Fruit fly (Drosophila melanogaster) whole organism, embryonic: ENCODE results near the gene CG13002.

Experiments used
- B-H2 ChIP-seq: fragments of 200-800 bp; sonication (Bioruptor generic); optimal IDR thresholded peaks from 2 replicates; lab custom pipeline; 2018; ENCODE audit warnings: missing biosample characterization, mild to moderate bottlenecking, missing genetic modification characterization
- BEAF-32 ChIP-seq: fragments of 200-800 bp; sonication (Bioruptor generic); optimal IDR thresholded peaks from 3 replicates; lab custom pipeline; 2017; ENCODE audit warnings: missing biosample characterization, missing genetic modification characterization, mild to moderate bottlenecking, moderate library complexity, missing genetic modification reagents
- CG10274 ChIP-seq: fragments of 200-800 bp; sonication (Bioruptor generic); optimal IDR thresholded peaks from 3 replicates; lab custom pipeline; 2017; ENCODE audit warnings: missing biosample characterization, mild to moderate bottlenecking, missing genetic modification characterization
- CG11247 ChIP-seq: fragments of 200-800 bp; sonication (Bioruptor generic); IDR thresholded peaks from 2 replicates; pipeline ENCODE4 v1.3.6; 2022; ENCODE audit warnings: missing biosample characterization, missing genetic modification characterization
- CG11560 ChIP-seq: fragments of 200-800 bp; sonication (Bioruptor generic); IDR thresholded peaks from 3 replicates; pipeline ENCODE4 v1.3.6; 2022; ENCODE audit warnings: missing biosample characterization, missing genetic modification characterization
- CG1233 ChIP-seq: fragments of 200-800 bp; sonication (Bioruptor generic); optimal IDR thresholded peaks from 4 replicates; lab custom pipeline; 2018; ENCODE audit warnings: missing biosample characterization, mild to moderate bottlenecking, missing genetic modification characterization
- CG13287 ChIP-seq: fragments of 200-800 bp; sonication (Bioruptor generic); IDR thresholded peaks from 2 replicates; pipeline ENCODE4 v1.3.6; 2022; ENCODE audit warnings: missing biosample characterization, missing genetic modification characterization; ENCODE audit not compliant: partially characterized antibody
- CG14441 ChIP-seq: fragments of 200-800 bp; sonication (Bioruptor generic); IDR thresholded peaks from 2 replicates; pipeline ENCODE4 v1.3.6; 2022; ENCODE audit warnings: missing biosample characterization, missing genetic modification characterization
- CG1529 ChIP-seq: fragments of 200-800 bp; sonication (Bioruptor generic); optimal IDR thresholded peaks from 3 replicates; lab custom pipeline; 2018; ENCODE audit warnings: missing biosample characterization, missing genetic modification characterization
- CG15479 ChIP-seq: fragments of 200-800 bp; sonication (Bioruptor generic); optimal IDR thresholded peaks from 3 replicates; lab custom pipeline; 2019; ENCODE audit warnings: missing biosample characterization, mild to moderate bottlenecking, missing genetic modification characterization, moderate library complexity
- CG15696 ChIP-seq: fragments of 200-800 bp; sonication (Bioruptor generic); optimal IDR thresholded peaks from 2 replicates; lab custom pipeline; 2019; ENCODE audit warnings: missing biosample characterization, mild to moderate bottlenecking, missing genetic modification characterization, moderate library complexity
- CG18011 ChIP-seq: fragments of 200-800 bp; sonication (Bioruptor generic); optimal IDR thresholded peaks from 2 replicates; lab custom pipeline; 2017; ENCODE audit warnings: missing biosample characterization, missing genetic modification characterization, mild to moderate bottlenecking, moderate library complexity, missing genotype
- CG18262 ChIP-seq: fragments of 200-800 bp; optimal IDR thresholded peaks from 3 replicates; lab custom pipeline; 2019; ENCODE audit warnings: missing biosample characterization, mild to moderate bottlenecking, missing genetic modification characterization, moderate library complexity
- CG2678 ChIP-seq: fragments of 200-800 bp; sonication (Bioruptor generic); optimal IDR thresholded peaks from 3 replicates; lab custom pipeline; 2019; ENCODE audit warnings: missing biosample characterization, mild to moderate bottlenecking, missing genetic modification characterization, moderate library complexity
- CG31441 ChIP-seq: fragments of 200-800 bp; sonication (Bioruptor generic); IDR thresholded peaks from 2 replicates; pipeline ENCODE4 v1.3.6; 2022; ENCODE audit warnings: missing biosample characterization, missing genetic modification characterization
- CG34376 ChIP-seq: fragments of 200-800 bp; sonication (Bioruptor generic); optimal IDR thresholded peaks from 2 replicates; lab custom pipeline; 2018; ENCODE audit warnings: missing biosample characterization, mild to moderate bottlenecking, missing genetic modification characterization
- CG4424 ChIP-seq: fragments of 200-800 bp; sonication (Bioruptor generic); optimal IDR thresholded peaks from 3 replicates; lab custom pipeline; 2016; ENCODE audit warnings: missing biosample characterization, missing genetic modification characterization
- CG4854 ChIP-seq: fragments of 200-800 bp; sonication (Bioruptor generic); optimal IDR thresholded peaks from 2 replicates; lab custom pipeline; 2016; ENCODE audit warnings: missing biosample characterization, missing genetic modification characterization, inconsistent platforms
- CG6791 ChIP-seq: fragments of 200-800 bp; sonication (Bioruptor generic); IDR thresholded peaks from 3 replicates; pipeline ENCODE4 v1.3.6; 2022; ENCODE audit warnings: missing biosample characterization, missing genetic modification characterization; ENCODE audit not compliant: partially characterized antibody
- CG6854 ChIP-seq: fragments of 200-800 bp; sonication (Bioruptor generic); optimal IDR thresholded peaks from 3 replicates; lab custom pipeline; 2017; ENCODE audit warnings: missing biosample characterization, mild to moderate bottlenecking, missing genetic modification characterization
- CG9215 ChIP-seq: fragments of 200-800 bp; sonication (Bioruptor generic); IDR thresholded peaks from 2 replicates; pipeline ENCODE4 v1.3.6; 2022; ENCODE audit warnings: missing biosample characterization, missing genetic modification characterization
- Dip2 ChIP-seq: fragments of 200-800 bp; sonication (Bioruptor generic); IDR thresholded peaks from 2 replicates; pipeline ENCODE4 v1.3.6; 2022; ENCODE audit warnings: missing biosample characterization, missing genetic modification characterization
- Dp ChIP-seq: fragments of 200-800 bp; sonication (Bioruptor generic); optimal IDR thresholded peaks from 2 replicates; lab custom pipeline; 2018; ENCODE audit warnings: missing biosample characterization, mild to moderate bottlenecking, missing genetic modification characterization, moderate library complexity
- Fer1 ChIP-seq: fragments of 200-800 bp; sonication (Bioruptor generic); optimal IDR thresholded peaks from 2 replicates; lab custom pipeline; 2017; ENCODE audit warnings: missing biosample characterization, mild to moderate bottlenecking, missing genetic modification characterization
- HLH4C ChIP-seq: fragments of 200-800 bp; sonication (Bioruptor generic); IDR thresholded peaks from 3 replicates; pipeline ENCODE4 v1.3.6; 2022; ENCODE audit warnings: missing biosample characterization, missing genetic modification characterization; ENCODE audit not compliant: partially characterized antibody
- Max ChIP-seq: fragments of 200-800 bp; sonication (Bioruptor generic); optimal IDR thresholded peaks from 2 replicates; lab custom pipeline; 2016; ENCODE audit warnings: missing biosample characterization, mild to moderate bottlenecking, missing genetic modification characterization
- NfI ChIP-seq: fragments of 200-800 bp; sonication (Bioruptor generic); optimal IDR thresholded peaks from 3 replicates; lab custom pipeline; 2018; ENCODE audit warnings: missing biosample characterization, mild to moderate bottlenecking, missing genetic modification characterization, moderate library complexity
- Oaz ChIP-seq: fragments of 200-800 bp; sonication (Bioruptor generic); IDR thresholded peaks from 2 replicates; pipeline ENCODE4 v1.3.6; 2022; ENCODE audit warnings: missing biosample characterization, missing genetic modification characterization
- Ssrp ChIP-seq: fragments of 200-800 bp; sonication (Bioruptor generic); optimal IDR thresholded peaks from 2 replicates; lab custom pipeline; 2018; ENCODE audit warnings: missing biosample characterization, mild to moderate bottlenecking, missing genetic modification characterization, moderate library complexity
- amos ChIP-seq: fragments of 200-800 bp; sonication (Bioruptor generic); IDR thresholded peaks from 2 replicates; pipeline ENCODE4 v1.3.6; 2022; ENCODE audit warnings: missing biosample characterization, missing genetic modification characterization; ENCODE audit not compliant: partially characterized antibody
- cato ChIP-seq: fragments of 200-800 bp; sonication (Bioruptor generic); optimal IDR thresholded peaks from 2 replicates; lab custom pipeline; 2016; ENCODE audit warnings: missing biosample characterization, missing genetic modification characterization, borderline replicate concordance
- disco-r ChIP-seq: fragments of 200-800 bp; sonication (Bioruptor generic); optimal IDR thresholded peaks from 2 replicates; lab custom pipeline; 2016; ENCODE audit warnings: missing biosample characterization, missing genetic modification characterization
- exex ChIP-seq: fragments of 200-800 bp; sonication (Bioruptor generic); optimal IDR thresholded peaks from 4 replicates; lab custom pipeline; 2018; ENCODE audit warnings: missing biosample characterization, mild to moderate bottlenecking, missing genetic modification characterization, moderate library complexity
- fd96Cb ChIP-seq: fragments of 200-800 bp; sonication (Bioruptor generic); optimal IDR thresholded peaks from 2 replicates; lab custom pipeline; 2018; ENCODE audit warnings: missing biosample characterization, mild to moderate bottlenecking, missing genetic modification characterization, moderate library complexity
- ftz-f1 ChIP-seq: fragments of 200-800 bp; sonication (Bioruptor generic); optimal IDR thresholded peaks from 2 replicates; lab custom pipeline; 2016; ENCODE audit warnings: missing biosample characterization, missing genetic modification characterization
- gem ChIP-seq: fragments of 200-800 bp; sonication (Bioruptor generic); optimal IDR thresholded peaks from 2 replicates; lab custom pipeline; 2019; ENCODE audit warnings: missing biosample characterization, mild to moderate bottlenecking, missing genetic modification characterization, moderate library complexity
- gro ChIP-seq: fragments of 200-800 bp; sonication (Bioruptor generic); optimal IDR thresholded peaks from 2 replicates; lab custom pipeline; 2016; ENCODE audit warnings: missing biosample characterization, missing genetic modification characterization
- lola ChIP-seq, 3 experiments: fragments of >200 bp in 2 of 3; fragments of 200-800 bp in 1 of 3; sonication (Bioruptor generic) in 1 of 3; optimal IDR thresholded peaks; 2 replicates each; lab custom pipeline; 2017 to 2019; ENCODE audit warnings: missing biosample characterization in 3 of 3, missing genetic modification characterization in 3 of 3, mild to moderate bottlenecking in 1 of 3, moderate library complexity in 1 of 3
- luna ChIP-seq: fragments of 200-800 bp; sonication (Bioruptor generic); optimal IDR thresholded peaks from 2 replicates; lab custom pipeline; 2016; ENCODE audit warnings: missing biosample characterization, missing genetic modification characterization
- nau ChIP-seq: fragments of 200-800 bp; sonication (Bioruptor generic); optimal IDR thresholded peaks from 3 replicates; lab custom pipeline; 2017; ENCODE audit warnings: missing biosample characterization, mild to moderate bottlenecking, missing genetic modification characterization, missing genetic modification reagents
- nerfin-2 ChIP-seq: fragments of 200-800 bp; sonication (Bioruptor generic); IDR thresholded peaks from 2 replicates; pipeline ENCODE4 v1.3.6; 2022; ENCODE audit warnings: missing biosample characterization, missing genetic modification characterization; ENCODE audit not compliant: partially characterized antibody
- org-1 ChIP-seq: fragments of 200-800 bp; sonication (Bioruptor generic); optimal IDR thresholded peaks from 2 replicates; lab custom pipeline; 2017; ENCODE audit warnings: missing biosample characterization, missing genetic modification characterization
- pros ChIP-seq: fragments of 200-800 bp; sonication (Bioruptor generic); optimal IDR thresholded peaks from 3 replicates; lab custom pipeline; 2019; ENCODE audit warnings: missing biosample characterization, mild to moderate bottlenecking, missing genetic modification characterization, moderate library complexity
- sim ChIP-seq: fragments of 200-800 bp; sonication (Bioruptor generic); IDR thresholded peaks from 2 replicates; pipeline ENCODE4 v1.3.6; 2022; ENCODE audit warnings: missing biosample characterization, missing genetic modification characterization
- ssp ChIP-seq: fragments of 200-800 bp; sonication (Bioruptor generic); IDR thresholded peaks from 2 replicates; pipeline ENCODE4 v1.3.6; 2022; ENCODE audit warnings: missing biosample characterization, missing genetic modification characterization
- sug ChIP-seq: fragments of 200-800 bp; optimal IDR thresholded peaks from 2 replicates; lab custom pipeline; 2019; ENCODE audit warnings: missing biosample characterization, mild to moderate bottlenecking, missing genetic modification characterization, moderate library complexity
- toy ChIP-seq: fragments of 200-800 bp; sonication (Bioruptor generic); IDR thresholded peaks from 2 replicates; pipeline ENCODE4 v1.3.6; 2022; ENCODE audit warnings: missing biosample characterization, missing genetic modification characterization
- vnd ChIP-seq: fragments of 200-800 bp; sonication (Bioruptor generic); IDR thresholded peaks from 3 replicates; pipeline ENCODE4 v1.3.6; 2022; ENCODE audit warnings: missing biosample characterization, missing genetic modification characterization; ENCODE audit not compliant: partially characterized antibody

The CG13002 gene

DNA sequence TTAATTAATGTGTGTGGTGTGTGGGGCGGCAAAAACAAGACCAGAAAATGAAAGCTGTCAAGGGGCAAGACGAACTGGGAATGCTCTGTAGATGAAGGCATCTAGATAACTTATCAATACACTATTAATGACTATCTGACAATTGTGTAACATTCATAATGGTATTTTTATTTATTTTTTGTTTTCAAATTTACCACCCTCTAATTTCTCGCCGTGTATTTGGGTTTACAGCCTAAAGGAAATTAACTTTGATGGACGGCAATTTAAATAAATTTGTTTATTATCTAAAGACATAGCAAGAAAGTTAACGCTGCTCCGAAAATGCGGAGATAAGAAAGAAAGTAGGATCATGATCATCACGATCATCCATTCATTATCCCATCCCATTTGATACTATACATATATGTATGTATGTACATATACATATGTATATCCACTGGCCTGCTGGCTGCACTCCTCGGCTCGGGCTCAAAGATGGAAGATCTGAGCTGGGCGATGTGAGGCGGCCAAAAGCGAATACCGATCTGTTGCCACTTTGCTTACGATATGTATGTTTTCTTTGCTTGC, 43.3 kb downstream of the CG13002 start (continued):
- TF ChIP-seq CG6854 (GFP tag; lab: Kevin White, UChicago) (no peak), gem (tag; lab: Kevin White, UChicago) (peak; percentile 32), CG1529 (GFP tag; lab: Kevin White, UChicago) (no peak), disco-r (GFP tag; lab: Kevin White, UChicago) (no peak), Max (GFP tag; lab: Kevin White, UChicago) (no peak), CG31441 (GFP tag; lab: Robert Waterston, UW) (0 out of 2 replicates have a peak, but pooled peaks have one; percentile 12), CG18262 (tag; lab: Kevin White, UChicago) (peak; percentile 2), toy (GFP tag; lab: Robert Waterston, UW) (no peak), CG4424 (peak; percentile 8)

DNA sequence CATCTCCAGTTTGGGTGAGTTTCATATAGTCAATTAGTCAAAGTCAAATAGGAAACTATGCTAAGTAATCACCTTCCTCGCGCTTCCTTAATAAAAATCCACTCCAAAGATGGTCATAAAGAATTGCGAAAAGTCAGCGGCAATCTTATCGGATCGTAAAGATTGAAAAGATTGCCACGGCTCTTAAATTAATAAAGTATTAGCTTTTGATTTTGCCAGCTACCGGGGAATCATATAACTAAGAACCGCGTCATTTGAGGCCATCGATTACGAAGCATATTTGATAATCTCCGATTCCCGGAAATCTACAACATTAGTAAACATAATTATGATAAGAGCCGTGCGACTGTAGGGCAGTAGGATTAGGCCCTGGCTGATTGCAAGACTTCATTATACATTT, 44.8 kb downstream of the CG13002 start:
- TF ChIP-seq sim (no peak), gro (GFP tag; lab: Kevin White, UChicago) (peak; percentile 72), fd96Cb (no peak), Ssrp (tag; lab: Kevin White, UChicago) (no peak), Oaz (GFP tag; lab: Robert Waterston, UW) (no peak), cato (GFP tag; lab: Kevin White, UChicago) (no peak), CG15696 (tag; lab: Kevin White, UChicago) (no peak), pros (GFP tag; lab: Kevin White, UChicago) (no peak), ssp (GFP tag; lab: Robert Waterston, UW) (no peak), lola (GFP tag; optimal IDR thresholded peaks at IDR 0.05; lab: Kevin White, UChicago) (no peak), Dp (GFP tag; lab: Kevin White, UChicago) (no peak), CG11560 (tag; lab: Robert Waterston, UW) (no peak), CG18011 (GFP tag; lab: Kevin White, UChicago) (no peak), Fer1 (GFP tag; lab: Kevin White, UChicago) (no peak), CG34376 (GFP tag; lab: Kevin White, UChicago) (peak; percentile 12), NfI (GFP tag; lab: Kevin White, UChicago) (no peak), exex (tag; lab: Kevin White, UChicago) (peak; percentile 99), CG14441 (GFP tag; lab: Robert Waterston, UW) (no peak), Dip2 (GFP tag; lab: Robert Waterston, UW) (no peak), CG1233 (no peak), sug (tag; lab: Kevin White, UChicago) (peak; percentile 44), ftz-f1 (GFP tag; lab: Kevin White, UChicago) (no peak), CG9215 (GFP tag; lab: Robert Waterston, UW) (no peak), CG11247 (no peak), CG15479 (no peak), B-H2 (GFP tag; lab: Kevin White, UChicago) (peak; percentile 30), org-1 (no peak), CG10274 (GFP tag; lab: Kevin White, UChicago) (no peak)
- TF ChIP-seq, all 482 proteins: peak for 5

DNA sequence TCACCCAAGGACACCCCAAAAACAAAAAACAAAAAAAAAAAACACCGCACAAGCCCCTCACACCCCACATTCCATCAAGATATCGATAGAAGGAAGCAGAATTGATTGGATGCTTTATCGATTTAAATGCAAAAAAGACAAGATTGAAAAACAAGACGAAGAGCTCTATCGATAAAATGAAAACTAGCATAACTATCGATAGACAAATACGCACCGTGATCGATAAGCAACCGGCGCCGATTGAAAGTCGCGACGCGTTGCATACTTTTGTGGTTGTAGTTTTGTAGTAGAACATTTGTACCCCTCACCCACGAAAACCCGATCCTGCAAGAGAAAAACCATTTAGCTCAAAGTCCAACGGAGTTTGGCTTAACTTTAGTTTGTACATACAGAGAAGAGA, 47.1 kb downstream of the CG13002 start:
- TF ChIP-seq luna (GFP tag; lab: Kevin White, UChicago) (no peak), vnd (GFP tag; lab: Robert Waterston, UW) (peak; percentile 43; the same call in 1 of the 3 replicates), nau (GFP tag; lab: Kevin White, UChicago) (no peak), CG2678 (tag; lab: Kevin White, UChicago) (no peak), CG4854 (no peak), HLH4C (GFP tag; lab: Robert Waterston, UW) (peak; percentile 64), nerfin-2 (peak; percentile 63), BEAF-32 (peak; percentile 52), amos (GFP tag; lab: Robert Waterston, UW) (peak; percentile 16; the same call in 1 of the 2 replicates), CG6791 (GFP tag; lab: Robert Waterston, UW) (peak; percentile 44; the same call in 1 of the 3 replicates), CG13287 (GFP tag; lab: Robert Waterston, UW) (peak; percentile 51)
